Fruit fly (Drosophila melanogaster) whole organism, wandering third instar larva: ENCODE results near the gene CG33172.

Experiments
- CG32264 ChIP-seq: fragments of 200-800 bp; sonication (Bioruptor generic); optimal IDR thresholded peaks from 2 replicates; lab custom pipeline; 2016; ENCODE audit warnings: missing biosample characterization, missing genetic modification characterization
- HLH106 ChIP-seq: fragments of 200-800 bp; optimal IDR thresholded peaks from 3 replicates; lab custom pipeline; 2019; ENCODE audit warnings: missing biosample characterization, mild to moderate bottlenecking, missing genetic modification characterization, moderate library complexity
- Myc ChIP-seq: fragments of >200 bp; optimal IDR thresholded peaks from 2 replicates; lab custom pipeline; 2017
- Sp1 ChIP-seq: fragments of 200-800 bp; sonication (Bioruptor generic); optimal IDR thresholded peaks from 3 replicates; lab custom pipeline; 2019; ENCODE audit warnings: missing biosample characterization, mild to moderate bottlenecking, missing genetic modification characterization, moderate library complexity
- brk ChIP-seq: fragments of 200-800 bp; sonication (Bioruptor generic); optimal IDR thresholded peaks from 2 replicates; lab custom pipeline; 2016; ENCODE audit warnings: missing biosample characterization, mild to moderate bottlenecking, missing genetic modification characterization
- dsf ChIP-seq: sonication (Bioruptor generic); optimal IDR thresholded peaks from 2 replicates; lab custom pipeline; 2016; ENCODE audit warnings: missing biosample characterization, missing genetic modification characterization, borderline replicate concordance
- fru ChIP-seq: fragments of 200-800 bp; sonication (Bioruptor generic); optimal IDR thresholded peaks from 3 replicates; lab custom pipeline; 2016; ENCODE audit warnings: missing biosample characterization, mild to moderate bottlenecking, missing genetic modification characterization
- h ChIP-seq: fragments of 200-800 bp; sonication (Bioruptor generic); optimal IDR thresholded peaks from 3 replicates; lab custom pipeline; 2016; ENCODE audit warnings: missing biosample characterization, mild to moderate bottlenecking, missing genetic modification characterization
- psq ChIP-seq: fragments of 200-800 bp; sonication (Bioruptor generic); optimal IDR thresholded peaks from 3 replicates; lab custom pipeline; 2017; ENCODE audit warnings: missing biosample characterization, mild to moderate bottlenecking, missing genetic modification characterization, moderate library complexity
- sage ChIP-seq: fragments of 200-800 bp; sonication (Bioruptor generic); optimal IDR thresholded peaks from 2 replicates; lab custom pipeline; 2016; ENCODE audit warnings: missing biosample characterization, mild to moderate bottlenecking, missing genetic modification characterization
- woc ChIP-seq: sonication (Bioruptor generic); optimal IDR thresholded peaks from 2 replicates; lab custom pipeline; 2016; ENCODE audit warnings: missing biosample characterization, mild to moderate bottlenecking, missing genetic modification characterization

DNA sequence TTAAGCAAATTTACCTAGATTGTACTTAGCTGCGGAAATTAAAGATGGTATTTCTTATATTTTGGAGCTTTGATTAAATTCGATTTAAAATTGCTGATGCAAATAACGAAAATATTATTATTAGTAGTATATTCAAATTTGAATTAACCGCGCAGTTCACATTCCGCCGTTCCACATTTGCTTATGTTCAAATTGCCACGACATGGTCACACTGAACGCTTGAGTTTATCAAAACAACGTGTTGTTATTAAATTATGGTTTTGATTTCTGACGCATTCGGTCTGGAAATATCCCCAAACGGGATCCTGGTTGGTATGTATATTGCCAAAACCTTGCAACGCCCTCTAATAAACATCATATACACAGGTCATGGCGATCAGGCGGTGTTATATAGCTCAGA, at the start of gene CG33172:
- TF ChIP-seq HLH106 (tag; lab: Kevin White, UChicago): no peak
- no peak for TF ChIP-seq CG32264
- TF ChIP-seq h (GFP tag; lab: Kevin White, UChicago): no peak
- no peak for TF ChIP-seq Myc (lab: Kevin White, UChicago)
- TF ChIP-seq psq (GFP tag; lab: Kevin White, UChicago): no peak
- no peak for TF ChIP-seq Sp1 (GFP tag; lab: Kevin White, UChicago)
- TF ChIP-seq dsf (GFP tag; lab: Kevin White, UChicago): no peak
- TF ChIP-seq fru: no peak
- no peak for TF ChIP-seq sage (GFP tag; lab: Kevin White, UChicago)
- no peak for TF ChIP-seq woc (GFP tag; lab: Kevin White, UChicago)
- TF ChIP-seq brk: no peak
